Worm (Caenorhabditis elegans) whole organism, mixed stage, embryonic: ENCODE data around the gene scl-12.

Experiments used
- unc-39 ChIP-seq: fragments of 150-350 bp; optimal IDR thresholded peaks from 2 replicates; lab custom pipeline; 2014; ENCODE audit warnings: missing biosample characterization, missing genetic modification characterization
- unc-62 ChIP-seq: fragments of 150-350 bp; optimal IDR thresholded peaks from 2 replicates; lab custom pipeline; 2014; ENCODE audit warnings: missing biosample characterization, missing genetic modification reagents, missing genetic modification characterization
- ztf-11 ChIP-seq: fragments of 150-350 bp; optimal IDR thresholded peaks from 2 replicates; lab custom pipeline; 2014; ENCODE audit warnings: missing biosample characterization, missing genetic modification characterization

ce11 chrV:3773618-3774017 lies 38.8 kb upstream of the scl-12 start:
- no peak for TF ChIP-seq ztf-11
- TF ChIP-seq unc-62 (GFP tag; lab: Kevin White, UChicago) = no peak
- TF ChIP-seq unc-39 (tag; lab: Kevin White, UChicago) = no peak
